Worm (Caenorhabditis elegans): ENCODE data around the gene hlh-6.

hlh-6 gene

DNA sequence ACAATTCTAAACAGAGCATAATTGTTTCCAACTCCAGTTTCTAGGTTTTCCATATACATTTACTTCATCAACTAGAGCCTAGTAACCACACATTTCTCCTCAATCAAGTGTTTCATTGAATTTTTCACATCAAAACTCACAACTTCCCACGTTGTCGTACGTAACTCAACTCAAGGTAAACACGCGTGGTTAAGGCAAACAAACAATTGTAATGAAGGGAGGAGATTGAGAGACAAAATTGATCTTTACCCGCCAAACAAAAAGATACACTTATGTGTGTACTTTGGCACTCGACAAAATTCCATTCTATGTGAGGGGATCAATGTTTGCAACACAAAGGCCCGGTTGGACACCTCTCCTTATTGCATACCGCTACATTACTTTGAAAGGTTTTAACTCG, 9.3 kb downstream of the hlh-6 start, which contains the start of gene nhr-19 (continued):
- TF ChIP-seq tlp-1 (tag; optimal IDR thresholded peaks at IDR 0.05) (no peak), alr-1 (tag; optimal IDR thresholded peaks at IDR 0.05; ENCODE audit: borderline replicate concordance) (no peak), nhr-85 (tag) (no peak), lin-35 (GFP tag; optimal IDR thresholded peaks at IDR 0.05) (no peak), unc-98 (GFP tag; IDR thresholded peaks at IDR 0.05) (no peak), aha-1 (tag; optimal IDR thresholded peaks at IDR 0.05) (no peak), dsc-1 (tag; optimal IDR thresholded peaks at IDR 0.05) (no peak), hpl-2 (GFP tag; optimal IDR thresholded peaks at IDR 0.05) (no peak), lin-39 (tag; optimal IDR thresholded peaks at IDR 0.05) (no peak), egl-13 (tag; optimal IDR thresholded peaks at IDR 0.05) (no peak), elt-2 (tag; optimal IDR thresholded peaks at IDR 0.05) (no peak), pqm-1 (tag; optimal IDR thresholded peaks at IDR 0.05) (no peak), ets-5 (GFP tag; IDR thresholded peaks at IDR 0.05) (no peak), sup-37 (GFP tag; optimal IDR thresholded peaks at IDR 0.05) (no peak), snpc-4 (tag; optimal IDR thresholded peaks at IDR 0.05) (no peak), nhr-76 (tag; optimal IDR thresholded peaks at IDR 0.05) (no peak), rnt-1 (tag; optimal IDR thresholded peaks at IDR 0.05) (no peak), dpl-1 (GFP tag; optimal IDR thresholded peaks at IDR 0.05) (no peak)

DNA sequence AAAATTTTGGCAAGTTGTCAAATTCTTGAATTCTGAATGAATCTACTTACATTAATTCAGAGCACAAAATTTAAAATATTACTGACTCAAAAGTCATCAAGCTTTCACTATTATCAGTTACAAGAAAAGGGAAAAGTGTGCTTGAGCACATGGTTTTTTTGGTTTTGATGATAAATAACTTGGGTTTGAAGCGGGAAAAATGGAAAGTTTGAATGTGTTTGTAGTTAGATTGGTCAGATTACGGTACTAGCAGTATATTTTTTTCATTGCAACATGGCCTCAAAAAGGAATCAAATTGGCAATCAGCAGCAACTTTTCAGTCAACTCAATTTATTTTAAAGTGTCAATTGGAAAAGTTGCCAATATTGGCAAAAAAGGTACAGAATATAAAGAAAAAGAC, 9.9 kb downstream of the hlh-6 start:
- no peak for TF ChIP-seq elt-2 (tag; optimal IDR thresholded peaks at IDR 0.05)
- TF ChIP-seq ama-1 (optimal IDR thresholded peaks at IDR 0.05) = peak; percentile 60

DNA sequence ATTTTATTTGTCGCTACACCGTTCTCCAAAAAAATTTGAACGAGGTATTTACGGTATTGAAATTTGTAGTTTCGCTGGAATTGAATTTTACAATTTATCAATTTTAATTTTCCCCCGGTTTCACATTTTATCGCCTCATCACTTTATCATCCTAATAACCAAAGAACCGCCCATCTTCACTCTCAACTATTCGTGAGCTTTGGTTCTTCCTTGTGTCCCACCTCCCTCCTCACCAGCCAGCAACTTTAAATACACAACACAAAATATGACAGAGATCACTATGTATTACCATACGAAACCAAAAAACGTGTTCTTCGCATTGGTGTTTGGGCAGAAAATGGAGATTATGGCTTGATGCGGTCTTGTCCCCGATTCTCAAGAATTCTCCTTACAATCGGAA, 10.6 kb downstream of the hlh-6 start:
- TF ChIP-seq pqm-1 (tag; optimal IDR thresholded peaks at IDR 0.05) (no peak), sup-37 (GFP tag; optimal IDR thresholded peaks at IDR 0.05) (no peak), swsn-7 (tag; optimal IDR thresholded peaks at IDR 0.05) (no peak), fkh-10 (GFP tag; optimal IDR thresholded peaks at IDR 0.05) (no peak), dsc-1 (tag; optimal IDR thresholded peaks at IDR 0.05) (no peak), ama-1 (optimal IDR thresholded peaks at IDR 0.05) (peak; percentile 45), blmp-1 (tag; optimal IDR thresholded peaks at IDR 0.05) (peak; percentile 44), elt-2 (tag; optimal IDR thresholded peaks at IDR 0.05) (peak; percentile 0), hpl-2 (GFP tag; optimal IDR thresholded peaks at IDR 0.05) (no peak), zip-4 (GFP tag; optimal IDR thresholded peaks at IDR 0.05) (no peak), isw-1 (GFP tag; IDR thresholded peaks at IDR 0.05) (no peak), lir-3 (tag; optimal IDR thresholded peaks at IDR 0.05; ENCODE audit: poor library complexity) (no peak), efl-1 (optimal IDR thresholded peaks at IDR 0.05) (no peak), efl-1 (GFP tag; optimal IDR thresholded peaks at IDR 0.05 in 1 of 2) (no peak), lin-39 (tag; optimal IDR thresholded peaks at IDR 0.05) (no peak), nhr-90 (tag; optimal IDR thresholded peaks at IDR 0.05; ENCODE audit: poor library complexity) (no peak), nhr-71 (tag; optimal IDR thresholded peaks at IDR 0.05) (no peak), fkh-4 (tag; optimal IDR thresholded peaks at IDR 0.05; ENCODE audit: borderline replicate concordance) (no peak), ces-1 (GFP tag; optimal IDR thresholded peaks at IDR 0.05) (no peak), ceh-8 (GFP tag; optimal IDR thresholded peaks at IDR 0.05) (no peak), pax-3 (tag; optimal IDR thresholded peaks at IDR 0.05) (no peak), rnt-1 (tag; optimal IDR thresholded peaks at IDR 0.05) (no peak), ceh-63 (GFP tag; optimal IDR thresholded peaks at IDR 0.05) (no peak), nhr-12 (tag; optimal IDR thresholded peaks at IDR 0.05) (no peak), sptf-1 (tag; optimal IDR thresholded peaks at IDR 0.05) (no peak), lin-15B (tag; optimal IDR thresholded peaks at IDR 0.05) (no peak), hlh-4 (tag; optimal IDR thresholded peaks at IDR 0.05) (no peak), lsy-2 (tag; optimal IDR thresholded peaks at IDR 0.05) (peak in 1 of 2 experiments; percentile 4), dpl-1 (GFP tag; optimal IDR thresholded peaks at IDR 0.05) (peak in 1 of 3 experiments; percentile 10), hlh-17 (GFP tag; optimal IDR thresholded peaks at IDR 0.05; ENCODE audit: borderline replicate concordance) (no peak), lin-35 (GFP tag; optimal IDR thresholded peaks at IDR 0.05) (peak in 1 of 2 experiments; percentile 65), nhr-28 (tag; optimal IDR thresholded peaks at IDR 0.05) (no peak), ztf-11 (tag; optimal IDR thresholded peaks at IDR 0.05) (no peak), ztf-4 (tag; optimal IDR thresholded peaks at IDR 0.05) (no peak), nhr-20 (tag; optimal IDR thresholded peaks at IDR 0.05) (peak; percentile 55), unc-130 (tag; optimal IDR thresholded peaks at IDR 0.05) (no peak), mep-1 (tag; optimal IDR thresholded peaks at IDR 0.05) (no peak), jun-1 (tag; optimal IDR thresholded peaks at IDR 0.05) (no peak), irx-1 (tag; optimal IDR thresholded peaks at IDR 0.05) (no peak), C16A3.4 (tag; optimal IDR thresholded peaks at IDR 0.05) (peak; percentile 14)

All from whole organism, L1 larva.